Fruit fly (Drosophila melanogaster): ENCODE results near the gene IPIP.

IPIP gene

dm6 chr2L:6047528-6048160 lies at the start of gene IPIP:
TSS of gene IPIP (plus strand) at chr2L:6048002.
- TF ChIP-seq CG8478 (optimal IDR thresholded peaks at IDR 0.05) = no peak
- TF ChIP-seq CTCF (optimal IDR thresholded peaks at IDR 0.05) = peak in 1 of 2 experiments; percentile 38

- TF ChIP-seq CTCF (optimal IDR thresholded peaks at IDR 0.05) (no peak), CG8478 (optimal IDR thresholded peaks at IDR 0.05) (no peak)
Measured at dm6 chr2L:5998383-5998782, 49.4 kb upstream of the IPIP start.

dm6 chr2L:5999247-5999646 lies 48.6 kb upstream of the IPIP start, which contains the start of gene Kdm5:
TSS of gene Kdm5 (minus strand) at chr2L:5999501.
- TF ChIP-seq CTCF (optimal IDR thresholded peaks at IDR 0.05) (peak in 1 of 2 experiments; percentile 7), CG8478 (optimal IDR thresholded peaks at IDR 0.05) (no peak)

- TF ChIP-seq CG8478 (optimal IDR thresholded peaks at IDR 0.05) (no peak), CTCF (optimal IDR thresholded peaks at IDR 0.05) (no peak)
Measured at dm6 chr2L:6000065-6000464, 47.7 kb upstream of the IPIP start, which contains the start of gene Tsp26A. TSS of gene Tsp26A (plus strand) at chr2L:6000228.

dm6 chr2L:6006508-6007232 lies 41.1 kb upstream of the IPIP start, which contains the start of gene Gal:
TSS of gene Gal (minus strand) at chr2L:6006827.
- TF ChIP-seq CTCF (optimal IDR thresholded peaks at IDR 0.05) (no peak), CG8478 (optimal IDR thresholded peaks at IDR 0.05) (no peak)

dm6 chr2L:6012303-6013070 lies 35.3 kb upstream of the IPIP start, which contains the start of gene CG9098:
TSS of gene CG9098 (minus strand) at chr2L:6012338.
- TF ChIP-seq CTCF (optimal IDR thresholded peaks at IDR 0.05) = no peak
- TF ChIP-seq CG8478 (optimal IDR thresholded peaks at IDR 0.05) = no peak

dm6 chr2L:6013071-6013417 lies 34.8 kb upstream of the IPIP start:
- no peak for TF ChIP-seq CG8478 (optimal IDR thresholded peaks at IDR 0.05)
- peak; percentile 24 to 34 for TF ChIP-seq CTCF (optimal IDR thresholded peaks at IDR 0.05)

dm6 chr2L:6019352-6020131 lies 28.3 kb upstream of the IPIP start, which contains the start of gene H2.0:
TSS of gene H2.0 (minus strand) at chr2L:6019402.
- TF ChIP-seq CG8478 (optimal IDR thresholded peaks at IDR 0.05) = no peak
- no peak for TF ChIP-seq CTCF (optimal IDR thresholded peaks at IDR 0.05)

- TF ChIP-seq CTCF (optimal IDR thresholded peaks at IDR 0.05) = no peak
Measured at dm6 chr2L:6020535-6020934, 27.3 kb upstream of the IPIP start, which contains the start of gene CG13996. TSS of gene CG13996 (plus strand) at chr2L:6020835.

dm6 chr2L:6022793-6023192 lies 25.0 kb upstream of the IPIP start:
- no peak for TF ChIP-seq CG8478 (optimal IDR thresholded peaks at IDR 0.05)
- no peak for TF ChIP-seq CTCF (optimal IDR thresholded peaks at IDR 0.05)

- TF ChIP-seq CG8478 (optimal IDR thresholded peaks at IDR 0.05) (no peak), CTCF (optimal IDR thresholded peaks at IDR 0.05) (peak in 1 of 2 experiments; percentile 37)
Measured at dm6 chr2L:6024345-6024907, 23.4 kb upstream of the IPIP start, which contains the start of gene CG9107. TSS of gene CG9107 (minus strand) at chr2L:6024539.

- no peak for TF ChIP-seq CTCF (optimal IDR thresholded peaks at IDR 0.05)
- TF ChIP-seq CG8478 (optimal IDR thresholded peaks at IDR 0.05) = no peak
Measured at dm6 chr2L:6028712-6029111, 19.1 kb upstream of the IPIP start.

- TF ChIP-seq CTCF (optimal IDR thresholded peaks at IDR 0.05) (no peak), CG8478 (optimal IDR thresholded peaks at IDR 0.05) (no peak)
Measured at dm6 chr2L:6031838-6032237, 16.0 kb upstream of the IPIP start.

- TF ChIP-seq CG8478 (optimal IDR thresholded peaks at IDR 0.05) = no peak
- no peak for TF ChIP-seq CTCF (optimal IDR thresholded peaks at IDR 0.05)
Measured at dm6 chr2L:6034344-6034743, 13.5 kb upstream of the IPIP start, which contains the start of gene CG9109. TSS of gene CG9109 (minus strand) at chr2L:6034423.

Measured in S2 (cell line).